Worm (Caenorhabditis elegans) whole organism, L4 larva: ENCODE data around the gene W06F12.3.

ENCODE experiments used
- D1046.2 ChIP-seq: fragments of 200-800 bp; sonication (Bioruptor generic); IDR thresholded peaks from 2 replicates; pipeline ENCODE4 v1.3.6; 2022; ENCODE audit warnings: missing genetic modification characterization, missing compliant biosample characterization
- F10B5.3 ChIP-seq: sonication (generic microtip); optimal IDR thresholded peaks from 2 replicates; lab custom pipeline; 2016; ENCODE audit warnings: mild to moderate bottlenecking, missing genetic modification characterization, missing compliant biosample characterization
- F26F4.8 ChIP-seq: fragments of 200-800 bp; sonication (Bioruptor generic); conservative IDR thresholded peaks from 2 replicates; pipeline ENCODE4 v1.3.6; 2022; ENCODE audit warnings: missing genetic modification characterization, missing compliant biosample characterization
- R02D3.7 ChIP-seq: fragments of 150-350 bp; sonication (generic microtip); optimal IDR thresholded peaks from 3 replicates; lab custom pipeline; 2014; ENCODE audit warnings: missing biosample characterization, missing genetic modification characterization
- T20F7.1 ChIP-seq: fragments of 200-800 bp; sonication (Bioruptor generic); optimal IDR thresholded peaks from 2 replicates; lab custom pipeline; 2018; ENCODE audit warnings: mild to moderate bottlenecking, missing genetic modification characterization, missing compliant biosample characterization
- Y105C5A.15 ChIP-seq: fragments of 200-800 bp; sonication (Bioruptor generic); IDR thresholded peaks from 2 replicates; pipeline ENCODE4 v1.3.6; 2022; ENCODE audit warnings: missing genetic modification characterization, missing compliant biosample characterization
- Y48G9A.11 ChIP-seq: fragments of 200-800 bp; sonication (Bioruptor generic); IDR thresholded peaks from 2 replicates; pipeline ENCODE4 v1.3.6; 2022; ENCODE audit warnings: missing genetic modification reagents, missing genetic modification characterization, missing compliant biosample characterization
- Y5F2A.4 ChIP-seq: fragments of 200-800 bp; sonication (Bioruptor generic); optimal IDR thresholded peaks from 2 replicates; lab custom pipeline; 2018; ENCODE audit warnings: mild to moderate bottlenecking, missing genetic modification characterization, missing compliant biosample characterization
- Y75B8A.6 ChIP-seq: fragments of 200-800 bp; sonication (Bioruptor generic); IDR thresholded peaks from 2 replicates; pipeline ENCODE4 v1.3.6; 2022; ENCODE audit warnings: missing genetic modification reagents, missing genetic modification characterization, missing compliant biosample characterization
- ZK337.2 ChIP-seq: fragments of 200-800 bp; sonication (Bioruptor generic); IDR thresholded peaks from 2 replicates; pipeline ENCODE4 v1.3.6; 2022; ENCODE audit warnings: missing genetic modification reagents, missing genetic modification characterization, missing compliant biosample characterization
- ZK546.5 ChIP-seq, 2 experiments: sonication (generic microtip); optimal IDR thresholded peaks; 2 replicates each; lab custom pipeline; 2017; ENCODE audit warnings: missing biosample characterization in 2 of 2, missing genetic modification characterization in 2 of 2
- aha-1 ChIP-seq: fragments of 150-350 bp; peaks from one replicate; lab custom pipeline; 2014; ENCODE audit warnings: missing biosample characterization, missing genetic modification characterization
- ceh-20 ChIP-seq: fragments of 200-800 bp; sonication (Bioruptor generic); IDR thresholded peaks from 2 replicates; pipeline ENCODE4 v1.3.6; 2022; ENCODE audit warnings: missing genetic modification reagents, missing genetic modification characterization, missing compliant biosample characterization
- ceh-28 ChIP-seq: fragments of 150-350 bp; optimal IDR thresholded peaks from 2 replicates; lab custom pipeline; 2014; ENCODE audit warnings: missing biosample characterization, missing genetic modification reagents, missing genetic modification characterization
- ceh-32 ChIP-seq: sonication (generic microtip); optimal IDR thresholded peaks from 2 replicates; lab custom pipeline; 2016; ENCODE audit warnings: mild to moderate bottlenecking, missing genetic modification characterization, missing compliant biosample characterization; ENCODE audit not compliant: poor library complexity
- ceh-62 ChIP-seq: sonication (generic microtip); optimal IDR thresholded peaks from 2 replicates; lab custom pipeline; 2017; ENCODE audit warnings: missing biosample characterization, missing genetic modification characterization
- ceh-82 ChIP-seq: sonication (generic microtip); optimal IDR thresholded peaks from 2 replicates; lab custom pipeline; 2017; ENCODE audit warnings: missing biosample characterization, missing genetic modification characterization
- daf-16 ChIP-seq, 3 experiments: sonication (generic microtip); optimal IDR thresholded peaks; 2 replicates each; lab custom pipeline; 2016 to 2017; ENCODE audit warnings: missing genetic modification characterization in 3 of 3, missing genetic modification reagents in 3 of 3, mild to moderate bottlenecking in 2 of 3, missing compliant biosample characterization in 2 of 3, missing biosample characterization in 1 of 3, moderate library complexity in 1 of 3
- daf-8 ChIP-seq: fragments of 200-800 bp; sonication (Bioruptor generic); IDR thresholded peaks from 2 replicates; pipeline ENCODE4 v1.3.6; 2022; ENCODE audit warnings: missing genetic modification characterization, missing compliant biosample characterization
- dmd-6 ChIP-seq: fragments of 200-800 bp; sonication (Bioruptor generic); IDR thresholded peaks from 2 replicates; pipeline ENCODE4 v1.3.6; 2022; ENCODE audit warnings: missing genetic modification reagents, missing genetic modification characterization, missing compliant biosample characterization
- dmd-8 ChIP-seq: fragments of 200-800 bp; sonication (Bioruptor generic); IDR thresholded peaks from 2 replicates; pipeline ENCODE4 v1.3.6; 2022; ENCODE audit warnings: missing genetic modification characterization, missing compliant biosample characterization
- dmd-9 ChIP-seq: fragments of 200-800 bp; sonication (Bioruptor generic); IDR thresholded peaks from 2 replicates; pipeline ENCODE4 v1.3.6; 2022; ENCODE audit warnings: missing genetic modification reagents, missing genetic modification characterization, missing compliant biosample characterization
- dpl-1 ChIP-seq: fragments of 150-350 bp; optimal IDR thresholded peaks from 2 replicates; lab custom pipeline; 2014; ENCODE audit warnings: missing biosample characterization, missing genetic modification reagents, missing genetic modification characterization
- duxl-1 ChIP-seq: sonication (generic microtip); optimal IDR thresholded peaks from 2 replicates; lab custom pipeline; 2016; ENCODE audit warnings: mild to moderate bottlenecking, missing genetic modification characterization, moderate library complexity, missing compliant biosample characterization; ENCODE audit not compliant: poor library complexity
- egl-27 ChIP-seq: sonication (generic microtip); optimal IDR thresholded peaks from 3 replicates; lab custom pipeline; 2017; ENCODE audit warnings: missing biosample characterization, missing genetic modification reagents, missing genetic modification characterization
- egl-43 ChIP-seq: fragments of 200-800 bp; sonication (Bioruptor generic); IDR thresholded peaks from 2 replicates; pipeline ENCODE4 v1.3.6; 2022; ENCODE audit warnings: missing genetic modification reagents, missing genetic modification characterization, missing compliant biosample characterization
- fos-1 ChIP-seq: fragments of 150-350 bp; optimal IDR thresholded peaks from 2 replicates; lab custom pipeline; 2014; ENCODE audit warnings: missing biosample characterization, missing genetic modification characterization
- gei-8 ChIP-seq: fragments of 200-800 bp; sonication (Bioruptor generic); optimal IDR thresholded peaks from 2 replicates; lab custom pipeline; 2018; ENCODE audit warnings: mild to moderate bottlenecking, missing genetic modification characterization, missing compliant biosample characterization
- hmg-1.1 ChIP-seq: fragments of 200-800 bp; sonication (Bioruptor generic); IDR thresholded peaks from 2 replicates; pipeline ENCODE4 v1.3.6; 2022; ENCODE audit warnings: missing genetic modification reagents, missing genetic modification characterization, missing compliant biosample characterization
- jun-1 ChIP-seq: fragments of 150-350 bp; optimal IDR thresholded peaks from 2 replicates; lab custom pipeline; 2014; ENCODE audit warnings: missing biosample characterization, missing genetic modification reagents, missing genetic modification characterization
- lim-7 ChIP-seq: fragments of 200-800 bp; sonication (Bioruptor generic); IDR thresholded peaks from 2 replicates; pipeline ENCODE4 v1.3.6; 2022; ENCODE audit warnings: missing genetic modification characterization, missing compliant biosample characterization
- lin-15B ChIP-seq: fragments of 150-350 bp; sonication (generic microtip); optimal IDR thresholded peaks from 3 replicates; lab custom pipeline; 2014; ENCODE audit warnings: missing biosample characterization, missing genetic modification characterization
- lin-29 ChIP-seq: fragments of 200-800 bp; sonication (Bioruptor generic); IDR thresholded peaks from 2 replicates; pipeline ENCODE4 v1.3.6; 2022; ENCODE audit warnings: missing genetic modification reagents, missing genetic modification characterization, missing compliant biosample characterization
- lin-38 ChIP-seq: fragments of 200-800 bp; sonication (Bioruptor generic); IDR thresholded peaks from 2 replicates; pipeline ENCODE4 v1.3.6; 2022; ENCODE audit warnings: missing genetic modification reagents, missing genetic modification characterization, missing compliant biosample characterization
- lir-3 ChIP-seq: sonication (generic microtip); optimal IDR thresholded peaks from 2 replicates; lab custom pipeline; 2016; ENCODE audit warnings: mild to moderate bottlenecking, missing genetic modification characterization, missing compliant biosample characterization
- nhr-10 ChIP-seq: fragments of 150-350 bp; optimal IDR thresholded peaks from 2 replicates; lab custom pipeline; 2014; ENCODE audit warnings: missing biosample characterization, missing genetic modification characterization
- nhr-102 ChIP-seq: sonication (generic microtip); optimal IDR thresholded peaks from 2 replicates; lab custom pipeline; 2016; ENCODE audit warnings: mild to moderate bottlenecking, missing genetic modification characterization, moderate library complexity, missing compliant biosample characterization
- nhr-111 ChIP-seq: fragments of 200-800 bp; sonication (Bioruptor generic); optimal IDR thresholded peaks from 2 replicates; lab custom pipeline; 2018; ENCODE audit warnings: mild to moderate bottlenecking, missing genetic modification characterization, missing compliant biosample characterization
- nhr-42 ChIP-seq: fragments of 200-800 bp; sonication (Bioruptor generic); IDR thresholded peaks from 2 replicates; pipeline ENCODE4 v1.3.6; 2022; ENCODE audit warnings: missing genetic modification characterization, missing compliant biosample characterization
- nhr-48 ChIP-seq: sonication (generic microtip); optimal IDR thresholded peaks from 2 replicates; lab custom pipeline; 2016; ENCODE audit warnings: mild to moderate bottlenecking, missing genetic modification characterization, missing compliant biosample characterization
- nhr-6 ChIP-seq: fragments of 150-350 bp; optimal IDR thresholded peaks from 2 replicates; lab custom pipeline; 2014; ENCODE audit warnings: missing biosample characterization, missing genetic modification characterization
- nhr-77 ChIP-seq: fragments of 150-350 bp; optimal IDR thresholded peaks from 2 replicates; lab custom pipeline; 2014; ENCODE audit warnings: missing biosample characterization, missing genetic modification characterization
- pha-4 ChIP-seq, 2 experiments: fragments of 150-350 bp in 1 of 2; fragments of 200-800 bp in 1 of 2; sonication (Bioruptor generic) in 1 of 2; IDR thresholded peaks in 1 of 2; optimal IDR thresholded peaks in 1 of 2; 2 replicates each; pipeline versions ENCODE4 v1.3.6 to Lab custom; 2014 to 2022; ENCODE audit warnings: missing genetic modification characterization in 2 of 2, missing genetic modification reagents in 2 of 2, missing biosample characterization in 1 of 2, missing compliant biosample characterization in 1 of 2
- rbr-2 ChIP-seq: sonication (generic microtip); optimal IDR thresholded peaks from 2 replicates; lab custom pipeline; 2016; ENCODE audit warnings: missing genotype, missing genetic modification characterization, missing compliant biosample characterization
- set-16 ChIP-seq: fragments of 200-800 bp; sonication (Bioruptor generic); IDR thresholded peaks from 2 replicates; pipeline ENCODE4 v1.3.6; 2022; ENCODE audit warnings: missing genetic modification reagents, missing genetic modification characterization, missing compliant biosample characterization
- spr-1 ChIP-seq: sonication (generic microtip); optimal IDR thresholded peaks from 2 replicates; lab custom pipeline; 2016; ENCODE audit warnings: mild to moderate bottlenecking, missing genetic modification characterization, missing compliant biosample characterization
- spr-3 ChIP-seq: fragments of 200-800 bp; sonication (Bioruptor generic); optimal IDR thresholded peaks from 2 replicates; lab custom pipeline; 2018; ENCODE audit warnings: mild to moderate bottlenecking, missing genetic modification characterization, missing compliant biosample characterization
- tag-97 ChIP-seq: fragments of 200-800 bp; sonication (Bioruptor generic); IDR thresholded peaks from 2 replicates; pipeline ENCODE4 v1.3.6; 2022; ENCODE audit warnings: missing genetic modification characterization, missing compliant biosample characterization
- zag-1 ChIP-seq: fragments of 150-350 bp; optimal IDR thresholded peaks from 2 replicates; lab custom pipeline; 2014; ENCODE audit warnings: missing biosample characterization, missing genetic modification characterization
- zfp-3 ChIP-seq: fragments of 200-800 bp; sonication (Bioruptor generic); conservative IDR thresholded peaks from 2 replicates; pipeline ENCODE4 v1.3.6; 2022; ENCODE audit warnings: missing genetic modification reagents, missing genetic modification characterization, missing compliant biosample characterization
- zip-11 ChIP-seq: fragments of 200-800 bp; sonication (Bioruptor generic); IDR thresholded peaks from 2 replicates; pipeline ENCODE4 v1.3.6; 2022; ENCODE audit warnings: missing genetic modification characterization, missing compliant biosample characterization
- zip-2 ChIP-seq: fragments of 150-350 bp; optimal IDR thresholded peaks from 2 replicates; lab custom pipeline; 2014; ENCODE audit warnings: missing biosample characterization, missing genetic modification characterization

The W06F12.3 gene

DNA sequence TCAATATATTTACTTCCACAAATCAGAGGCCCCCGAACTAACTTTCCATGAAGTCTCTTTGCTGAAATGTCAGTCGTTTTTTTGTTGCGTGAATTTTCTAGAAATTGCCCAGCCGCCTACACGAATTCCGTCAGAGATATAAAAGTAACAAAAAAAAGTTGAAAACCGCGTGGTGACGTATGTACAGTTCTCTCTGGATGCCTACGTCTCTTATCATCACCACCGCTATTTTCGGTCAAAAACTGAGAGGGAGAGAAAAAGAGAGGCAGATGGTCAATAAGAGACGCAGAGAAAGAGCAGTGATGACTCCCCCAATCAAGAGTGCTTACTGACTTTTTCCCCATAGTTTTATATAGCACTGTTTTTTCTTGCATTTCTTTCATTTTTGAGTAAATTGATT lies 40.8 kb upstream of the W06F12.3 start (continued):
- TF ChIP-seq ZK337.2 (GFP tag; lab: Robert Waterston, UW) (no peak), nhr-102 (tag; lab: Kevin White, UChicago) (peak; percentile 28), dmd-8 (GFP tag; lab: Robert Waterston, UW) (no peak), daf-16 (GFP tag; optimal IDR thresholded peaks at IDR 0.05; lab: Kevin White, UChicago) (no peak), daf-16 (tag; optimal IDR thresholded peaks at IDR 0.05; lab: Kevin White, UChicago) (peak; percentile 92), gei-8 (GFP tag; lab: Kevin White, UChicago) (no peak), hmg-1.1 (GFP tag; lab: Robert Waterston, UW) (peak; percentile 35; the same call in 1 of the 2 replicates), lir-3 (tag; lab: Kevin White, UChicago) (no peak), rbr-2 (tag; lab: Kevin White, UChicago) (peak; percentile 15), lim-7 (GFP tag; lab: Robert Waterston, UW) (no peak), nhr-77 (peak; percentile 82), ceh-82 (no peak), fos-1 (tag; lab: Kevin White, UChicago) (no peak), aha-1 (tag; lab: Kevin White, UChicago) (peak; percentile 40), Y75B8A.6 (no peak), ceh-32 (tag; lab: Kevin White, UChicago) (no peak), nhr-111 (GFP tag; lab: Kevin White, UChicago) (no peak), zip-11 (no peak), dmd-9 (GFP tag; lab: Robert Waterston, UW) (no peak), F26F4.8 (GFP tag; lab: Robert Waterston, UW) (no peak), zip-2 (tag; lab: Kevin White, UChicago) (no peak), Y105C5A.15 (GFP tag; lab: Robert Waterston, UW) (no peak), jun-1 (tag; lab: Kevin White, UChicago) (no peak), nhr-42 (GFP tag; lab: Robert Waterston, UW) (no peak), set-16 (GFP tag; lab: Robert Waterston, UW) (no peak), ceh-28 (tag; lab: Kevin White, UChicago) (no peak), spr-1 (peak; percentile 37), pha-4 (GFP tag; IDR thresholded peaks at IDR 0.05; lab: Robert Waterston, UW) (0 out of 2 replicates have a peak, but pooled peaks have one; percentile 40), pha-4 (tag; optimal IDR thresholded peaks at IDR 0.05; lab: Kevin White, UChicago) (peak; percentile 36), daf-8 (GFP tag; lab: Robert Waterston, UW) (no peak), Y5F2A.4 (GFP tag; lab: Kevin White, UChicago) (no peak), spr-3 (GFP tag; lab: Kevin White, UChicago) (no peak), ceh-20 (GFP tag; lab: Robert Waterston, UW) (0 out of 2 replicates have a peak, but pooled peaks have one; percentile 18), dpl-1 (GFP tag; lab: Kevin White, UChicago) (peak; percentile 10), egl-27 (tag; lab: Kevin White, UChicago) (no peak), R02D3.7 (no peak), D1046.2 (GFP tag; lab: Robert Waterston, UW) (no peak), zfp-3 (GFP tag; lab: Robert Waterston, UW) (no peak), T20F7.1 (GFP tag; lab: Kevin White, UChicago) (peak; percentile 62), lin-15B (tag; lab: Kevin White, UChicago) (no peak), dmd-6 (GFP tag; lab: Robert Waterston, UW) (peak; percentile 69), lin-38 (peak; percentile 46), ZK546.5 (tag; optimal IDR thresholded peaks at IDR 0.05; lab: Kevin White, UChicago) (no peak), ceh-62 (tag; lab: Kevin White, UChicago) (no peak), F10B5.3 (tag; lab: Kevin White, UChicago) (no peak), Y48G9A.11 (GFP tag; lab: Robert Waterston, UW) (no peak), nhr-10 (no peak), duxl-1 (tag; lab: Kevin White, UChicago) (no peak), nhr-6 (tag; lab: Kevin White, UChicago) (peak; percentile 61), egl-43 (GFP tag; lab: Robert Waterston, UW) (no peak), tag-97 (GFP tag; lab: Robert Waterston, UW) (no peak), nhr-48 (tag; lab: Kevin White, UChicago) (peak; percentile 60), zag-1 (tag; lab: Kevin White, UChicago) (no peak), lin-29 (GFP tag; lab: Robert Waterston, UW) (no peak)
